Worm (Caenorhabditis elegans): Measurements from ENCODE around the gene fbxa-156.

DNA sequence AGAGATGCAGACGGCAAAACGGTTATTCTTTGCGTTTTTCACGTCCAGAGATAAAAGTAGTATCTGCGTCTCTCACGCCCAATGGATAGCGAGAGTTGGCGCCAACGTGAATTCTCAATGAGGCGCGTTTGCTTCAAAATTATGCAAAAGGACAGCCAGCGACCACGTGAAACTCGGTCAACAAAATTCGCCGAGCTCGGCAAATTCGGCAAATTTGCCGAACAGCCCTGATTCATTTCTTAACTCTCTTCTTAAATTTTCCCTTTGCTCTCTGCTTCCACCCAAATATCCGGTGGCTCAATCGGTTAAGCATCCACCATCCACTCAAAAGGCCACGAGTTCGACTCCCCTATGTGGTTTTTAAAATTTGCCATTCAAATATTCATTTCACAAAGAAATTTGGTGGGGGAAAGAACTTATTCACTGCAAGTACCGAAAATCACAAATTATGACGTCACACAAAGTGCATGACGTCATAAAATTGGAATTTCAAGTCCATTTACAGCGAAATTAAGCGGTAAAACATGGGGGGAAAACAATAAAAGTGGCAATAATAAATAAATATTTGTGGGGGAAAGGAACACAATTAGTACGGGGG lies 51.1 kb downstream of the fbxa-156 start:
- TF ChIP-seq med-1 (GFP tag; optimal IDR thresholded peaks at IDR 0.05; ENCODE audit: insufficient read depth): no peak
- TF ChIP-seq cog-1 (tag; optimal IDR thresholded peaks at IDR 0.05): no peak
- no peak for TF ChIP-seq klf-2 (GFP tag; conservative IDR thresholded peaks at IDR 0.05)
- TF ChIP-seq ztf-29 (GFP tag; IDR thresholded peaks at IDR 0.05): no peak
- TF ChIP-seq flt-1 (GFP tag; IDR thresholded peaks at IDR 0.05): no peak
- TF ChIP-seq T22C8.4 (GFP tag; IDR thresholded peaks at IDR 0.05): no peak
- no peak for TF ChIP-seq ztf-23 (GFP tag; IDR thresholded peaks at IDR 0.05)
- no peak for TF ChIP-seq ref-1 (GFP tag; conservative IDR thresholded peaks at IDR 0.05)
